Fruit fly (Drosophila melanogaster): ENCODE data around the gene Diedel.

The Diedel gene

DNA sequence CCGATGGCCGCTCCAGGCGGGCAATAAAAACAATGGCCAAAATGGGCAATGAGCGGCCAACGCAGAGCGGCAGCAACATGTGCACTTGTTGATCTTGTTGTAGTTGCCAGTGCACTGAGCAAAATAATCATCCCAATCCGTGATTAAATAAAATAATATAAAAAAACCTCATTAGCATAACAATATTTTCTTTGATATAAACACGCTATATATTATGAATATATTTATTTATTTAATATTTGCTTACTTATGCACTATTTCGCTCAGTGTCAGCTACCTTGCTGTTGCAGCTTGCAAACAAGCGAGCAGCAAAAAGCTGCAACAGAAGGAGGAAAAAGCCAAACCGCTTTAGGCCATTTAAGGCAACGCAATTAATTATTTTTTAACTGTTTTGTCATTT lies 25.7 kb downstream of the Diedel start (continued):
- TF ChIP-seq CG31388 (GFP tag; optimal IDR thresholded peaks at IDR 0.05) (no peak), stc (GFP tag; IDR thresholded peaks at IDR 0.05) (no peak), abd-A (tag; optimal IDR thresholded peaks at IDR 0.05) (no peak), ftz-f1 (GFP tag; optimal IDR thresholded peaks at IDR 0.05) (no peak), ara (GFP tag; IDR thresholded peaks at IDR 0.05) (0 out of 2 replicates have a peak, but pooled peaks have one; percentile 28), CG15269 (tag; optimal IDR thresholded peaks at IDR 0.05) (peak; percentile 7), sima (GFP tag; optimal IDR thresholded peaks at IDR 0.05) (no peak), CG14860 (GFP tag; IDR thresholded peaks at IDR 0.05; ENCODE audit: partially characterized antibody) (no peak), Ravus (GFP tag; IDR thresholded peaks at IDR 0.05) (no peak), Scr (GFP tag; IDR thresholded peaks at IDR 0.05; ENCODE audit: partially characterized antibody) (no peak), dm (GFP tag; optimal IDR thresholded peaks at IDR 0.05) (no peak), CG9609 (GFP tag; optimal IDR thresholded peaks at IDR 0.05) (no peak), BtbVII (GFP tag; optimal IDR thresholded peaks at IDR 0.05) (no peak), CoRest (tag; optimal IDR thresholded peaks at IDR 0.05) (peak; percentile 20), CG6791 (GFP tag; IDR thresholded peaks at IDR 0.05; ENCODE audit: partially characterized antibody) (no peak), CTCF (GFP tag; optimal IDR thresholded peaks at IDR 0.05) (no peak), klu (GFP tag; IDR thresholded peaks at IDR 0.05) (no peak), CG18262 (tag; optimal IDR thresholded peaks at IDR 0.05) (peak; percentile 61), crp (GFP tag; optimal IDR thresholded peaks at IDR 0.05) (no peak), Taf1 (GFP tag; IDR thresholded peaks at IDR 0.05) (no peak), Blimp-1 (GFP tag; optimal IDR thresholded peaks at IDR 0.05) (peak; percentile 42), CG14710 (tag; optimal IDR thresholded peaks at IDR 0.05) (peak; percentile 33), Bdp1 (GFP tag; optimal IDR thresholded peaks at IDR 0.05) (no peak), B-H2 (GFP tag; optimal IDR thresholded peaks at IDR 0.05) (no peak), CG12299 (tag; optimal IDR thresholded peaks at IDR 0.05) (no peak), Drgx (GFP tag; IDR thresholded peaks at IDR 0.05) (peak; percentile 63), rib (GFP tag; IDR thresholded peaks at IDR 0.05) (no peak), CG7372 (GFP tag; IDR thresholded peaks at IDR 0.05) (no peak), Meics (GFP tag; optimal IDR thresholded peaks at IDR 0.05) (no peak), dysf (GFP tag; IDR thresholded peaks at IDR 0.05) (no peak), knrl (GFP tag; IDR thresholded peaks at IDR 0.05; ENCODE audit: partially characterized antibody) (no peak), CG33213 (GFP tag; optimal IDR thresholded peaks at IDR 0.05) (no peak), nerfin-2 (GFP tag; IDR thresholded peaks at IDR 0.05; ENCODE audit: partially characterized antibody) (no peak), ap (GFP tag; IDR thresholded peaks at IDR 0.05) (peak; percentile 42; the same call in 1 of the 2 replicates), sisA (GFP tag; IDR thresholded peaks at IDR 0.05) (no peak), CG12744 (GFP tag; optimal IDR thresholded peaks at IDR 0.05) (no peak), NC2β (GFP tag; optimal IDR thresholded peaks at IDR 0.05) (no peak), CG4617 (GFP tag; optimal IDR thresholded peaks at IDR 0.05; ENCODE audit: borderline replicate concordance) (no peak), ssp (GFP tag; IDR thresholded peaks at IDR 0.05) (no peak), CG12236 (GFP tag; optimal IDR thresholded peaks at IDR 0.05) (no peak), lov (optimal IDR thresholded peaks at IDR 0.05) (no peak), lov (GFP tag; IDR thresholded peaks at IDR 0.05) (no peak), CG1832 (GFP tag; optimal IDR thresholded peaks at IDR 0.05) (no peak), sr (GFP tag; IDR thresholded peaks at IDR 0.05) (no peak), Rfx (GFP tag; IDR thresholded peaks at IDR 0.05) (no peak), Sox102F (GFP tag; optimal IDR thresholded peaks at IDR 0.05) (peak; percentile 61), kni (GFP tag; optimal IDR thresholded peaks at IDR 0.05) (no peak), nmo (GFP tag; optimal IDR thresholded peaks at IDR 0.05) (peak; percentile 50), CG14014 (GFP tag; IDR thresholded peaks at IDR 0.05) (no peak), CG17568 (GFP tag; optimal IDR thresholded peaks at IDR 0.05) (no peak), chif (GFP tag; optimal IDR thresholded peaks at IDR 0.05) (no peak), CG11723 (GFP tag; optimal IDR thresholded peaks at IDR 0.05) (no peak)
